Worm (Caenorhabditis elegans) whole organism, L3 larva: Measurements from ENCODE around the gene cyn-6.

Source experiments
- ceh-9 ChIP-seq: sonication (generic microtip); optimal IDR thresholded peaks from 2 replicates; lab custom pipeline; 2018; ENCODE audit warnings: missing biosample characterization, missing genetic modification characterization
- elt-2 ChIP-seq: sonication (generic microtip); optimal IDR thresholded peaks from 2 replicates; lab custom pipeline; 2016; ENCODE audit warnings: missing genetic modification reagents, mild to moderate bottlenecking, missing genetic modification characterization, missing compliant biosample characterization
- nhr-12 ChIP-seq: fragments of 150-350 bp; optimal IDR thresholded peaks from 2 replicates; lab custom pipeline; 2014; ENCODE audit warnings: missing biosample characterization, missing genetic modification characterization
- nhr-28 ChIP-seq: fragments of 150-350 bp; optimal IDR thresholded peaks from 2 replicates; lab custom pipeline; 2014; ENCODE audit warnings: missing biosample characterization, missing genetic modification characterization
- nhr-77 ChIP-seq: fragments of 150-350 bp; optimal IDR thresholded peaks from 2 replicates; lab custom pipeline; 2014; ENCODE audit warnings: missing biosample characterization, missing genetic modification characterization
- pqm-1 ChIP-seq: fragments of 150-350 bp; optimal IDR thresholded peaks from 2 replicates; lab custom pipeline; 2017; ENCODE audit warnings: missing biosample characterization, missing genetic modification characterization, inconsistent platforms

DNA sequence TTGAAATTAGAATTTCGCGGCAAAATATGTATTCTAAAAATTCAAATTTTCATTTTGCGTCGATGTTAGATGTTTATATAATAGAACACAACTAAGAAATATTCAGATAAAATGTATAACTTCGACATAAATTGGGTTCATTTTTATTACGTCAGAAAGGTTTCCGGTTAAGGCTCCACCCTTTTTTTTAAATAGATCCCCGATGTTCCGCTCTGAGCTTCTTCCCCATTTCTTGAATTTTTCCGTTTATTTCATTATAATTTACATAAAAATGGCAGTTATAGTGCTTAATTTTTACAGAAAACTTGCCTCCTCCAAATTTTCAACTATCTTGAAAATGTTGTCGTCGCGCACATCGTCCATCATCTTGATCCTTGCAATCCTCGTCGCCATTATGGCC is 48.4 kb upstream of the cyn-6 start, which contains the start of gene flp-24:
- no peak for TF ChIP-seq elt-2 (tag; lab: Kevin White, UChicago)
- no peak for TF ChIP-seq nhr-77
- no peak for TF ChIP-seq nhr-12 (tag; lab: Kevin White, UChicago)
- no peak for TF ChIP-seq nhr-28
- TF ChIP-seq pqm-1 (tag; lab: Kevin White, UChicago), result no peak
- TF ChIP-seq ceh-9 (tag; lab: Kevin White, UChicago), result no peak
